Fruit fly (Drosophila melanogaster) whole organism, embryonic: ENCODE measurements around the gene Sbp2.
A peak's percentile ranks its signal among the peaks of the same experiment; 100 is the strongest.

Experiments used
- ATbp ChIP-seq: fragments of 200-800 bp; sonication (Bioruptor generic); optimal IDR thresholded peaks from 2 replicates; lab custom pipeline; 2017; ENCODE audit warnings: missing biosample characterization, mild to moderate bottlenecking, missing genetic modification characterization, missing genetic modification reagents
- B-H2 ChIP-seq: fragments of 200-800 bp; sonication (Bioruptor generic); optimal IDR thresholded peaks from 2 replicates; lab custom pipeline; 2018; ENCODE audit warnings: missing biosample characterization, mild to moderate bottlenecking, missing genetic modification characterization
- Blimp-1 ChIP-seq: fragments of 200-800 bp; sonication (Bioruptor generic); optimal IDR thresholded peaks from 3 replicates; lab custom pipeline; 2018; ENCODE audit warnings: missing biosample characterization, missing genetic modification characterization, mild to moderate bottlenecking, moderate library complexity, missing genetic modification reagents
- C15 ChIP-seq: fragments of 200-800 bp; sonication (Bioruptor generic); IDR thresholded peaks from 3 replicates; pipeline ENCODE4 v1.3.6; 2022; ENCODE audit warnings: missing biosample characterization, missing genetic modification characterization
- CG10267 ChIP-seq: fragments of 200-800 bp; sonication (Bioruptor generic); optimal IDR thresholded peaks from 2 replicates; lab custom pipeline; 2018; ENCODE audit warnings: missing biosample characterization, mild to moderate bottlenecking, missing genetic modification characterization, moderate library complexity
- CG11504 ChIP-seq: fragments of 200-800 bp; sonication (Bioruptor generic); optimal IDR thresholded peaks from 3 replicates; lab custom pipeline; 2019; ENCODE audit warnings: missing biosample characterization, mild to moderate bottlenecking, missing genetic modification characterization, moderate library complexity
- CG13775 ChIP-seq: fragments of 200-800 bp; sonication (Bioruptor generic); optimal IDR thresholded peaks from 3 replicates; lab custom pipeline; 2017; ENCODE audit warnings: missing biosample characterization, mild to moderate bottlenecking, missing genetic modification characterization
- CG14050 ChIP-seq: fragments of 200-800 bp; sonication (Bioruptor generic); IDR thresholded peaks from 3 replicates; pipeline ENCODE4 v1.3.6; 2022; ENCODE audit warnings: missing biosample characterization, missing genetic modification characterization
- CG14710 ChIP-seq: fragments of 200-800 bp; sonication (Bioruptor generic); optimal IDR thresholded peaks from 3 replicates; lab custom pipeline; 2019; ENCODE audit warnings: missing biosample characterization, mild to moderate bottlenecking, missing genetic modification characterization, moderate library complexity
- CG1603 ChIP-seq: fragments of 200-800 bp; sonication (Bioruptor generic); optimal IDR thresholded peaks from 2 replicates; lab custom pipeline; 2019; ENCODE audit warnings: missing biosample characterization, mild to moderate bottlenecking, missing genetic modification characterization, moderate library complexity
- CG17359 ChIP-seq: fragments of 200-800 bp; sonication (Bioruptor generic); optimal IDR thresholded peaks from 3 replicates; lab custom pipeline; 2018; ENCODE audit warnings: missing biosample characterization, mild to moderate bottlenecking, missing genetic modification characterization, moderate library complexity
- CG17385 ChIP-seq: fragments of 200-800 bp; sonication (Bioruptor generic); optimal IDR thresholded peaks from 3 replicates; lab custom pipeline; 2018; ENCODE audit warnings: missing biosample characterization, mild to moderate bottlenecking, missing genetic modification characterization
- CG18011 ChIP-seq: fragments of 200-800 bp; sonication (Bioruptor generic); optimal IDR thresholded peaks from 2 replicates; lab custom pipeline; 2017; ENCODE audit warnings: missing biosample characterization, missing genetic modification characterization, mild to moderate bottlenecking, moderate library complexity, missing genotype
- CG2712 ChIP-seq: fragments of 200-800 bp; optimal IDR thresholded peaks from 3 replicates; lab custom pipeline; 2019; ENCODE audit warnings: missing biosample characterization, mild to moderate bottlenecking, missing genetic modification characterization, moderate library complexity
- CG31224 ChIP-seq: fragments of 200-800 bp; sonication (Bioruptor generic); IDR thresholded peaks from 2 replicates; pipeline ENCODE4 v1.3.6; 2022; ENCODE audit warnings: missing biosample characterization, missing genetic modification characterization
- CG32767 ChIP-seq: fragments of 200-800 bp; sonication (Bioruptor generic); IDR thresholded peaks from 2 replicates; pipeline ENCODE4 v1.3.6; 2022; ENCODE audit warnings: missing biosample characterization, missing genetic modification characterization
- CG33213 ChIP-seq: fragments of 200-800 bp; sonication (Bioruptor generic); optimal IDR thresholded peaks from 3 replicates; lab custom pipeline; 2016; ENCODE audit warnings: missing biosample characterization, missing genetic modification characterization
- CG3407 ChIP-seq: fragments of 200-800 bp; sonication (Bioruptor generic); optimal IDR thresholded peaks from 2 replicates; lab custom pipeline; 2018; ENCODE audit warnings: missing biosample characterization, mild to moderate bottlenecking, missing genetic modification characterization
- Dek ChIP-seq: fragments of 200-800 bp; sonication (Bioruptor generic); optimal IDR thresholded peaks from 3 replicates; lab custom pipeline; 2019; ENCODE audit warnings: missing biosample characterization, mild to moderate bottlenecking, missing genetic modification characterization, moderate library complexity
- Drgx ChIP-seq: fragments of 200-800 bp; sonication (Bioruptor generic); IDR thresholded peaks from 2 replicates; pipeline ENCODE4 v1.3.6; 2022; ENCODE audit warnings: missing biosample characterization, missing genetic modification characterization
- Ets65A ChIP-seq: fragments of 200-800 bp; sonication (Bioruptor generic); peaks from one replicate; lab custom pipeline; 2016; ENCODE audit warnings: missing biosample characterization, missing genetic modification characterization
- Fer3 ChIP-seq: fragments of 200-800 bp; sonication (Bioruptor generic); optimal IDR thresholded peaks from 2 replicates; lab custom pipeline; 2018; ENCODE audit warnings: missing biosample characterization, mild to moderate bottlenecking, missing genetic modification characterization, moderate library complexity
- HHEX ChIP-seq: fragments of 200-800 bp; sonication (Bioruptor generic); optimal IDR thresholded peaks from 3 replicates; lab custom pipeline; 2017; ENCODE audit warnings: missing biosample characterization, mild to moderate bottlenecking, missing genetic modification characterization, missing genetic modification reagents
- Med ChIP-seq: fragments of 200-800 bp; sonication (Bioruptor generic); peaks from one replicate; lab custom pipeline; 2016; ENCODE audit warnings: missing biosample characterization, missing genetic modification characterization, mild to moderate bottlenecking, inconsistent platforms, moderate library complexity
- Mes4 ChIP-seq: fragments of 200-800 bp; sonication (Bioruptor generic); optimal IDR thresholded peaks from 2 replicates; lab custom pipeline; 2016; ENCODE audit warnings: missing biosample characterization, missing genetic modification characterization
- Nf-YB ChIP-seq: fragments of 200-800 bp; sonication (Bioruptor generic); optimal IDR thresholded peaks from 3 replicates; lab custom pipeline; 2019; ENCODE audit warnings: missing biosample characterization, mild to moderate bottlenecking, missing genetic modification characterization, moderate library complexity
- Optix ChIP-seq: fragments of 200-800 bp; sonication (Bioruptor generic); IDR thresholded peaks from 3 replicates; pipeline ENCODE4 v1.3.6; 2022; ENCODE audit warnings: missing biosample characterization, missing genetic modification characterization
- Ptx1 ChIP-seq: fragments of 200-800 bp; sonication (Bioruptor generic); IDR thresholded peaks from 2 replicates; pipeline ENCODE4 v1.3.6; 2022; ENCODE audit warnings: missing biosample characterization, missing genetic modification characterization
- Sin3A ChIP-seq: fragments of >200 bp; optimal IDR thresholded peaks from 2 replicates; lab custom pipeline; 2018
- TFAM ChIP-seq: fragments of 200-800 bp; sonication (Bioruptor generic); optimal IDR thresholded peaks from 2 replicates; lab custom pipeline; 2017; ENCODE audit warnings: missing biosample characterization, missing genetic modification characterization, inconsistent platforms
- Taf1 ChIP-seq: fragments of 200-800 bp; sonication (Bioruptor generic); IDR thresholded peaks from 2 replicates; pipeline ENCODE4 v1.3.6; 2022; ENCODE audit warnings: missing biosample characterization, missing genetic modification characterization
- Xrp1 ChIP-seq: fragments of 200-800 bp; sonication (Bioruptor generic); IDR thresholded peaks from 2 replicates; pipeline ENCODE4 v1.3.6; 2022; ENCODE audit warnings: missing biosample characterization, missing genetic modification characterization
- amos ChIP-seq: fragments of 200-800 bp; sonication (Bioruptor generic); IDR thresholded peaks from 2 replicates; pipeline ENCODE4 v1.3.6; 2022; ENCODE audit warnings: missing biosample characterization, missing genetic modification characterization; ENCODE audit not compliant: partially characterized antibody
- ara ChIP-seq: fragments of 200-800 bp; sonication (Bioruptor generic); IDR thresholded peaks from 2 replicates; pipeline ENCODE4 v1.3.6; 2022; ENCODE audit warnings: missing biosample characterization, missing genetic modification characterization
- ase ChIP-seq: fragments of 200-800 bp; sonication (Bioruptor generic); IDR thresholded peaks from 3 replicates; pipeline ENCODE4 v1.3.6; 2022; ENCODE audit warnings: missing biosample characterization, missing genetic modification characterization
- chinmo ChIP-seq: fragments of 200-800 bp; sonication (Bioruptor generic); IDR thresholded peaks from 4 replicates; pipeline ENCODE4 v1.3.6; 2022; ENCODE audit warnings: missing biosample characterization, missing genetic modification characterization; ENCODE audit not compliant: partially characterized antibody
- chm ChIP-seq: fragments of 200-800 bp; sonication (Bioruptor generic); IDR thresholded peaks from 2 replicates; pipeline ENCODE4 v1.3.6; 2022; ENCODE audit warnings: missing biosample characterization, missing genetic modification characterization
- crc ChIP-seq: fragments of 200-800 bp; sonication (Bioruptor generic); optimal IDR thresholded peaks from 2 replicates; lab custom pipeline; 2016; ENCODE audit warnings: missing biosample characterization, missing genetic modification characterization
- eve ChIP-seq, 2 experiments: fragments of >200 bp; optimal IDR thresholded peaks; 2 replicates each; lab custom pipeline; 2017; ENCODE audit warnings: missing biosample characterization in 2 of 2, missing genetic modification characterization in 2 of 2
- ewg ChIP-seq: fragments of 200-800 bp; sonication (Bioruptor generic); optimal IDR thresholded peaks from 3 replicates; lab custom pipeline; 2017; ENCODE audit warnings: mild to moderate bottlenecking, missing biosample characterization, missing genetic modification reagents, missing genetic modification characterization
- gem ChIP-seq: fragments of 200-800 bp; sonication (Bioruptor generic); optimal IDR thresholded peaks from 2 replicates; lab custom pipeline; 2019; ENCODE audit warnings: missing biosample characterization, mild to moderate bottlenecking, missing genetic modification characterization, moderate library complexity
- her ChIP-seq: fragments of 200-800 bp; sonication (Bioruptor generic); optimal IDR thresholded peaks from 2 replicates; lab custom pipeline; 2016; ENCODE audit warnings: missing biosample characterization, missing genetic modification characterization
- klu ChIP-seq: fragments of 200-800 bp; sonication (Bioruptor generic); IDR thresholded peaks from 2 replicates; pipeline ENCODE4 v1.3.6; 2022; ENCODE audit warnings: missing biosample characterization, missing genetic modification characterization
- lab ChIP-seq: fragments of 200-800 bp; sonication (Bioruptor generic); optimal IDR thresholded peaks from 3 replicates; lab custom pipeline; 2017; ENCODE audit warnings: missing biosample characterization, missing genetic modification characterization, mild to moderate bottlenecking, moderate library complexity, missing genetic modification reagents
- mld ChIP-seq: fragments of 200-800 bp; sonication (Bioruptor generic); IDR thresholded peaks from 3 replicates; pipeline ENCODE4 v1.3.6; 2022; ENCODE audit warnings: missing biosample characterization, missing genetic modification characterization; ENCODE audit not compliant: partially characterized antibody
- nmo ChIP-seq: fragments of 200-800 bp; sonication (Bioruptor generic); optimal IDR thresholded peaks from 2 replicates; lab custom pipeline; 2018; ENCODE audit warnings: missing biosample characterization, mild to moderate bottlenecking, missing genetic modification characterization, moderate library complexity
- phol ChIP-seq: fragments of 200-800 bp; sonication (Bioruptor generic); optimal IDR thresholded peaks from 3 replicates; lab custom pipeline; 2018; ENCODE audit warnings: missing biosample characterization, mild to moderate bottlenecking, missing genetic modification characterization, moderate library complexity
- pnt ChIP-seq: fragments of 200-800 bp; sonication (Bioruptor generic); optimal IDR thresholded peaks from 3 replicates; lab custom pipeline; 2016; ENCODE audit warnings: missing biosample characterization, missing genetic modification characterization
- row ChIP-seq: fragments of 200-800 bp; sonication (Bioruptor generic); IDR thresholded peaks from 3 replicates; pipeline ENCODE4 v1.3.6; 2022; ENCODE audit warnings: missing biosample characterization, missing genetic modification characterization
- sob ChIP-seq: fragments of 200-800 bp; sonication (Bioruptor generic); IDR thresholded peaks from 2 replicates; pipeline ENCODE4 v1.3.6; 2022; ENCODE audit warnings: missing biosample characterization, missing genetic modification characterization

Sbp2 gene

dm6 chr3L:8318916-8319506 lies 15.1 kb downstream of the Sbp2 start, which contains the start of gene CG43059:
CG43059 (minus strand) TSS chr3L:8318966.
- TF ChIP-seq Dek (tag; lab: Kevin White, UChicago) (no peak), eve (GFP tag; optimal IDR thresholded peaks at IDR 0.05; lab: Kevin White, UChicago) (no peak), Mes4 (GFP tag; lab: Kevin White, UChicago) (no peak), CG31224 (GFP tag; lab: Robert Waterston, UW) (no peak), gem (tag; lab: Kevin White, UChicago) (peak; percentile 22), CG13775 (no peak), CG32767 (GFP tag; lab: Robert Waterston, UW) (no peak), ara (GFP tag; lab: Robert Waterston, UW) (no peak), klu (no peak), ase (0 out of 3 replicates have a peak, but pooled peaks have one; percentile 19), nmo (no peak), CG17359 (peak; percentile 1), Sin3A (lab: Kevin White, UChicago) (no peak), Fer3 (tag; lab: Kevin White, UChicago) (no peak), CG14710 (tag; lab: Kevin White, UChicago) (no peak), Blimp-1 (GFP tag; lab: Kevin White, UChicago) (peak; percentile 32), Taf1 (GFP tag; lab: Robert Waterston, UW) (no peak), Ets65A (GFP tag; lab: Kevin White, UChicago) (peak; percentile 38), her (GFP tag; lab: Kevin White, UChicago) (no peak), Xrp1 (peak; percentile 20; the same call in 1 of the 2 replicates), amos (GFP tag; lab: Robert Waterston, UW) (no peak), row (GFP tag; lab: Robert Waterston, UW) (0 out of 3 replicates have a peak, but pooled peaks have one; percentile 9), Optix (no peak), Med (GFP tag; lab: Kevin White, UChicago) (peak; percentile 53), phol (tag; lab: Kevin White, UChicago) (peak; percentile 21), lab (GFP tag; lab: Kevin White, UChicago) (no peak), CG17385 (no peak), CG14050 (no peak), CG3407 (GFP tag; lab: Kevin White, UChicago) (no peak), CG1603 (tag; lab: Kevin White, UChicago) (peak; percentile 28), pnt (GFP tag; lab: Kevin White, UChicago) (no peak), ATbp (GFP tag; lab: Kevin White, UChicago) (no peak), CG2712 (tag; lab: Kevin White, UChicago) (peak; percentile 1), CG11504 (peak; percentile 35), sob (GFP tag; lab: Robert Waterston, UW) (no peak), CG18011 (GFP tag; lab: Kevin White, UChicago) (no peak), ewg (GFP tag; lab: Kevin White, UChicago) (no peak), Drgx (peak; percentile 92), CG10267 (no peak), chm (GFP tag; lab: Robert Waterston, UW) (no peak), Ptx1 (GFP tag; lab: Robert Waterston, UW) (no peak), Nf-YB (no peak), mld (GFP tag; lab: Robert Waterston, UW) (no peak), C15 (peak; percentile 22; the same call in 1 of the 3 replicates), HHEX (GFP tag; lab: Kevin White, UChicago) (no peak), TFAM (GFP tag; lab: Kevin White, UChicago) (no peak), CG33213 (GFP tag; lab: Kevin White, UChicago) (no peak), chinmo (GFP tag; lab: Robert Waterston, UW) (no peak), B-H2 (no peak), crc (GFP tag; lab: Kevin White, UChicago) (no peak)
